Fruit fly (Drosophila melanogaster) whole organism, wandering third instar larva: Measurements from ENCODE around the gene tho2.

Experiments used
- Abd-B ChIP-seq: fragments of >200 bp; optimal IDR thresholded peaks from 2 replicates; lab custom pipeline; 2017; ENCODE audit warnings: missing biosample characterization, missing genetic modification characterization
- CG32264 ChIP-seq: fragments of 200-800 bp; sonication (Bioruptor generic); optimal IDR thresholded peaks from 2 replicates; lab custom pipeline; 2016; ENCODE audit warnings: missing biosample characterization, missing genetic modification characterization
- CG9705 ChIP-seq: fragments of 200-800 bp; sonication (Bioruptor generic); optimal IDR thresholded peaks from 2 replicates; lab custom pipeline; 2018; ENCODE audit warnings: missing biosample characterization, mild to moderate bottlenecking, missing genetic modification characterization
- CrebA ChIP-seq: fragments of 200-800 bp; sonication (Bioruptor generic); optimal IDR thresholded peaks from 2 replicates; lab custom pipeline; 2016; ENCODE audit warnings: missing biosample characterization, mild to moderate bottlenecking, missing genetic modification characterization, borderline replicate concordance
- Dfd ChIP-seq: fragments of >200 bp; optimal IDR thresholded peaks from 2 replicates; lab custom pipeline; 2017; ENCODE audit warnings: missing biosample characterization, missing genetic modification characterization
- Dif ChIP-seq: fragments of 200-275, 200-300 bp; sonication (Bioruptor generic); optimal IDR thresholded peaks from 2 replicates; lab custom pipeline; 2018; ENCODE audit warnings: missing biosample characterization, missing genetic modification characterization; ENCODE audit not compliant: partially characterized antibody
- GATAd ChIP-seq: sonication (Bioruptor generic); optimal IDR thresholded peaks from 2 replicates; lab custom pipeline; 2016; ENCODE audit warnings: missing biosample characterization, missing genetic modification characterization
- HLH106 ChIP-seq: fragments of 200-800 bp; optimal IDR thresholded peaks from 3 replicates; lab custom pipeline; 2019; ENCODE audit warnings: missing biosample characterization, mild to moderate bottlenecking, missing genetic modification characterization, moderate library complexity
- Hnf4 ChIP-seq: fragments of 200-800 bp; sonication (Bioruptor generic); optimal IDR thresholded peaks from 2 replicates; lab custom pipeline; 2016; ENCODE audit warnings: missing biosample characterization, mild to moderate bottlenecking, missing genetic modification characterization
- Hr78 ChIP-seq: fragments of >200 bp; optimal IDR thresholded peaks from 2 replicates; lab custom pipeline; 2017; ENCODE audit warnings: missing biosample characterization, missing genetic modification characterization
- Hr83 ChIP-seq: fragments of 200-300 bp; sonication (Bioruptor generic); optimal IDR thresholded peaks from 2 replicates; lab custom pipeline; 2016; ENCODE audit warnings: missing biosample characterization, mild to moderate bottlenecking, missing genetic modification characterization, moderate library complexity; ENCODE audit not compliant: poor library complexity, severe bottlenecking
- Jra ChIP-seq: sonication (Bioruptor generic); optimal IDR thresholded peaks from 2 replicates; lab custom pipeline; 2016; ENCODE audit warnings: missing biosample characterization, missing genetic modification characterization
- Mio ChIP-seq: sonication (Bioruptor generic); optimal IDR thresholded peaks from 2 replicates; lab custom pipeline; 2016; ENCODE audit warnings: missing biosample characterization, missing genetic modification characterization
- Myc ChIP-seq: fragments of >200 bp; optimal IDR thresholded peaks from 2 replicates; lab custom pipeline; 2017
- N ChIP-seq: fragments of >200 bp; optimal IDR thresholded peaks from 2 replicates; lab custom pipeline; 2018; ENCODE audit warnings: missing biosample characterization, missing external identifiers, missing genetic modification characterization
- OdsH ChIP-seq: fragments of 200-800 bp; sonication (Bioruptor generic); optimal IDR thresholded peaks from 2 replicates; lab custom pipeline; 2016; ENCODE audit warnings: missing biosample characterization, mild to moderate bottlenecking, missing genetic modification characterization
- Rel ChIP-seq, 2 experiments: fragments of 200-800 bp; sonication (Bioruptor generic) in 1 of 2; optimal IDR thresholded peaks; 2 replicates in 1 of 2; 3 replicates in 1 of 2; lab custom pipeline; 2016 to 2019; ENCODE audit warnings: mild to moderate bottlenecking in 2 of 2, missing biosample characterization in 2 of 2, missing genetic modification characterization in 2 of 2, moderate library complexity in 1 of 2
- Sp1 ChIP-seq: fragments of 200-800 bp; sonication (Bioruptor generic); optimal IDR thresholded peaks from 3 replicates; lab custom pipeline; 2019; ENCODE audit warnings: missing biosample characterization, mild to moderate bottlenecking, missing genetic modification characterization, moderate library complexity
- Vsx2 ChIP-seq: fragments of 200-300, 225-300 bp; sonication (Bioruptor generic); optimal IDR thresholded peaks from 2 replicates; lab custom pipeline; 2018; ENCODE audit warnings: missing biosample characterization, missing genetic modification characterization; ENCODE audit not compliant: partially characterized antibody
- br ChIP-seq: fragments of 200-800 bp; sonication (Bioruptor generic); optimal IDR thresholded peaks from 2 replicates; lab custom pipeline; 2016; ENCODE audit warnings: missing biosample characterization, missing genetic modification characterization
- brk ChIP-seq: fragments of 200-800 bp; sonication (Bioruptor generic); optimal IDR thresholded peaks from 2 replicates; lab custom pipeline; 2016; ENCODE audit warnings: missing biosample characterization, mild to moderate bottlenecking, missing genetic modification characterization
- dl ChIP-seq, 2 experiments: fragments of 175-275, 200-275 bp in 1 of 2; fragments of 200-275 bp in 1 of 2; sonication (Bioruptor generic); optimal IDR thresholded peaks; lab custom pipeline; 2018; ENCODE audit warnings: mild to moderate bottlenecking in 2 of 2, missing biosample characterization in 2 of 2, missing genetic modification characterization in 2 of 2, moderate library complexity in 2 of 2; ENCODE audit not compliant: partially characterized antibody in 2 of 2, insufficient read depth in 1 of 2
- dmrt93B ChIP-seq: fragments of 200-800 bp; sonication (Bioruptor generic); optimal IDR thresholded peaks from 2 replicates; lab custom pipeline; 2018; ENCODE audit warnings: missing biosample characterization, mild to moderate bottlenecking, missing genetic modification characterization
- dsf ChIP-seq: sonication (Bioruptor generic); optimal IDR thresholded peaks from 2 replicates; lab custom pipeline; 2016; ENCODE audit warnings: missing biosample characterization, missing genetic modification characterization, borderline replicate concordance
- ey ChIP-seq: fragments of 200-800 bp; sonication (Bioruptor generic); optimal IDR thresholded peaks from 2 replicates; lab custom pipeline; 2016; ENCODE audit warnings: missing biosample characterization, missing genetic modification characterization
- foxo ChIP-seq, 2 experiments: fragments of 200-800 bp; sonication (Bioruptor generic); optimal IDR thresholded peaks; 2 replicates in 1 of 2; 3 replicates in 1 of 2; lab custom pipeline; 2016 to 2017; ENCODE audit warnings: missing biosample characterization in 2 of 2, missing genetic modification characterization in 2 of 2
- fru ChIP-seq: fragments of 200-800 bp; sonication (Bioruptor generic); optimal IDR thresholded peaks from 3 replicates; lab custom pipeline; 2016; ENCODE audit warnings: missing biosample characterization, mild to moderate bottlenecking, missing genetic modification characterization
- h ChIP-seq: fragments of 200-800 bp; sonication (Bioruptor generic); optimal IDR thresholded peaks from 3 replicates; lab custom pipeline; 2016; ENCODE audit warnings: missing biosample characterization, mild to moderate bottlenecking, missing genetic modification characterization
- jim ChIP-seq: fragments of 175-275, 200-325 bp; sonication (Bioruptor generic); optimal IDR thresholded peaks from 2 replicates; lab custom pipeline; 2016; ENCODE audit warnings: missing biosample characterization, mild to moderate bottlenecking, missing genetic modification characterization
- lola ChIP-seq: fragments of >200 bp; optimal IDR thresholded peaks from 2 replicates; lab custom pipeline; 2017; ENCODE audit warnings: missing biosample characterization, missing genetic modification characterization
- pan ChIP-seq: fragments of >200 bp; optimal IDR thresholded peaks from 2 replicates; lab custom pipeline; 2017
- psq ChIP-seq: fragments of 200-800 bp; sonication (Bioruptor generic); optimal IDR thresholded peaks from 3 replicates; lab custom pipeline; 2017; ENCODE audit warnings: missing biosample characterization, mild to moderate bottlenecking, missing genetic modification characterization, moderate library complexity
- rgr ChIP-seq: fragments of 200-800 bp; sonication (Bioruptor generic); optimal IDR thresholded peaks from 3 replicates; lab custom pipeline; 2016; ENCODE audit warnings: missing biosample characterization, mild to moderate bottlenecking, missing genetic modification characterization
- sage ChIP-seq: fragments of 200-800 bp; sonication (Bioruptor generic); optimal IDR thresholded peaks from 2 replicates; lab custom pipeline; 2016; ENCODE audit warnings: missing biosample characterization, mild to moderate bottlenecking, missing genetic modification characterization
- sv ChIP-seq: fragments of 200-800 bp; sonication (Bioruptor generic); optimal IDR thresholded peaks from 3 replicates; lab custom pipeline; 2016; ENCODE audit warnings: missing biosample characterization, missing genetic modification characterization
- tai ChIP-seq: sonication (Bioruptor generic); optimal IDR thresholded peaks from 2 replicates; lab custom pipeline; 2016; ENCODE audit warnings: missing biosample characterization, missing genetic modification characterization
- usp ChIP-seq: fragments of >200 bp; optimal IDR thresholded peaks from 2 replicates; lab custom pipeline; 2017; ENCODE audit warnings: missing biosample characterization, missing genetic modification characterization
- woc ChIP-seq: sonication (Bioruptor generic); optimal IDR thresholded peaks from 2 replicates; lab custom pipeline; 2016; ENCODE audit warnings: missing biosample characterization, mild to moderate bottlenecking, missing genetic modification characterization

tho2 gene

DNA sequence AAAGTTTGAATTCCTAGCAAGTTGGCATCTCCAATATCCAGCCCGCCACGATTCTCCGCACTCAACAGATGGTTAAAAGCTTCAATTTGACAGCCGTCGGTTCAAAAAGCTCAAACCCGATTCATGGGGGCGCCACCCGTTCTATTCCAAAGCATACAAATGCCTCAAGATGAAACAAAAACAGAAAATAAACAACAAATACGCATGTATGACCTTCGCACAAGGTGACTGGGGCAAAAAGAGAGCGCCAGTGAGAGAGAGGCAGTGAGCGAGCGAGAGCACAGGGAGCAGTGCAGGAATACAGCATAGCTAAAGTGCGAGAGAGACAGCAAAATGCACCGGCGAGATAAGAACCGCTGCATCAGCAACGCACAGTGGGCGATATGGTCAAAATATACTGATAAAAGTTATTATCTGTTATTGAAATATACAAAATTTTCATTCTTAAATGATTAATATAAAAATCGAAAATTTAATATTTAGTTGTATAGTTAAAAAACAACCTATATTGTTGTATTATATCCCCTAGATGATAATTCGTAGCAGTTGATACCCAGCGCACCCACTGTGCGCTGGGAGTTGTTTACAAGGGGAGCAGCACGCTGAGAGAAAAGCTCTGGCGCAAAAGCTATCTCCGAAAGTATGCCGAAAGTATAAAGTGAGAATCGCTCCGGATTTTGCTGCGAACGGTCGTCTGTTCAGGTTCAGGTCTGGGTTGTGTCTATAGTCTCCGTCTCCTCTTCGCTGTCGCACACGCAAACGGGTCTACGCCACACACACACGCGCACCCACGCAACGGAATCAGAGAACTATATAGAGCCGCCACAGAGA lies 14.6 kb downstream of the tho2 start, which contains the start of gene Glyp:
TSS of gene Glyp (plus strand) at position 657 of the 831 bp plus-strand sequence.
- TF ChIP-seq usp (GFP tag; lab: Kevin White, UChicago) = no peak
- TF ChIP-seq Hr78 = no peak
- TF ChIP-seq dl (GFP tag; optimal IDR thresholded peaks at IDR 0.05; lab: Kevin White, UChicago; ENCODE audit: insufficient read depth in 1 of 2, partially characterized antibody in 2 of 2) = peak; percentile 95 to 97
- TF ChIP-seq CG32264 (GFP tag; lab: Kevin White, UChicago) = peak; percentile 77
- peak; percentile 96 for TF ChIP-seq brk (GFP tag; lab: Kevin White, UChicago)
- TF ChIP-seq tai (GFP tag; lab: Kevin White, UChicago) = no peak
- TF ChIP-seq Hnf4 (GFP tag; lab: Kevin White, UChicago) = peak; percentile 86
- peak; percentile 94 for TF ChIP-seq woc (GFP tag; lab: Kevin White, UChicago)
- TF ChIP-seq CG9705 (GFP tag; lab: Kevin White, UChicago) = peak; percentile 97
- TF ChIP-seq Hr83 = peak; percentile 73
- TF ChIP-seq Abd-B (GFP tag; lab: Kevin White, UChicago) = no peak
- peak; percentile 99 for TF ChIP-seq Sp1 (GFP tag; lab: Kevin White, UChicago)
- TF ChIP-seq Rel (GFP tag; optimal IDR thresholded peaks at IDR 0.05; lab: Kevin White, UChicago) = peak; percentile 98
- TF ChIP-seq Rel (tag; optimal IDR thresholded peaks at IDR 0.05; lab: Kevin White, UChicago) = peak; percentile 89
- TF ChIP-seq sv (GFP tag; lab: Kevin White, UChicago) = peak; percentile 95
- TF ChIP-seq foxo (GFP tag; optimal IDR thresholded peaks at IDR 0.05; lab: Kevin White, UChicago) = peak; percentile 79 to 99
- peak; percentile 98 for TF ChIP-seq rgr
- TF ChIP-seq Dfd (GFP tag; lab: Kevin White, UChicago) = no peak
- TF ChIP-seq Jra (GFP tag; lab: Kevin White, UChicago) = peak; percentile 75
- TF ChIP-seq dsf = peak; percentile 81
- peak; percentile 94 for TF ChIP-seq br (GFP tag; lab: Kevin White, UChicago)
- TF ChIP-seq Vsx2 (GFP tag; lab: Kevin White, UChicago) = peak; percentile 96
- TF ChIP-seq jim (GFP tag; lab: Kevin White, UChicago) = peak; percentile 62
- TF ChIP-seq psq (GFP tag; lab: Kevin White, UChicago) = peak; percentile 96
- peak; percentile 98 for TF ChIP-seq HLH106 (tag; lab: Kevin White, UChicago)
- no peak for TF ChIP-seq CrebA
- TF ChIP-seq pan (lab: Kevin White, UChicago) = no peak
- peak; percentile 97 for TF ChIP-seq h (GFP tag; lab: Kevin White, UChicago)
- no peak for TF ChIP-seq lola (GFP tag; lab: Kevin White, UChicago)
- peak; percentile 88 for TF ChIP-seq sage (GFP tag; lab: Kevin White, UChicago)
- TF ChIP-seq Mio = peak; percentile 38
- peak; percentile 91 for TF ChIP-seq ey (GFP tag; lab: Kevin White, UChicago)
- TF ChIP-seq Dif (GFP tag; lab: Kevin White, UChicago) = peak; percentile 99
- TF ChIP-seq Myc (lab: Kevin White, UChicago) = no peak
- no peak for TF ChIP-seq N (GFP tag; lab: Kevin White, UChicago)
- peak; percentile 97 for TF ChIP-seq fru
- peak; percentile 62 for TF ChIP-seq GATAd (GFP tag; lab: Kevin White, UChicago)
- TF ChIP-seq OdsH (GFP tag; lab: Kevin White, UChicago) = peak; percentile 98
- peak; percentile 94 for TF ChIP-seq dmrt93B (GFP tag; lab: Kevin White, UChicago)
- TF ChIP-seq, all 38 proteins: peak for 28

DNA sequence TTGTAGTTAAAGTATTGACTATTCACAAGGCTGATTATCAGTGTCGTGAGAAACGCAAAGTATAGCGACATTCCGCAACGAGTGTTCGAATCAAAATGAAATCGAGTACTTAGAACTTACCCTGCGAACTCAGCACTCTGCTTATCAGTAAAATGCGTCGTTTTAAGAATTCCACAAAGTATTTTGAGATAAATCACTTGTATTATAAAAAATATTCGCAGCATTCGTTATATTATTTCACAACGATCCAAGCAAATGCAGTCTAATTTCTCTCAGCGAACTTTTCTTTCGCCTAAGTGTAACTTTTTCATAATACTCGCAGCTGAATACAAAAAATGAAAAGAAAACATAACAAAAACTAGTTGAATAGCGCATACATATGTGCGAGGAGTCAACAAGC lies 15.8 kb downstream of the tho2 start, which contains the start of gene CG4259:
TSS of gene CG4259 (minus strand) at position 101 of the 400 bp plus-strand sequence.
- no peak for TF ChIP-seq rgr
- TF ChIP-seq psq (GFP tag; lab: Kevin White, UChicago) = no peak
- no peak for TF ChIP-seq Vsx2 (GFP tag; lab: Kevin White, UChicago)
- TF ChIP-seq CrebA = no peak
- no peak for TF ChIP-seq dsf
- TF ChIP-seq foxo (GFP tag; optimal IDR thresholded peaks at IDR 0.05; lab: Kevin White, UChicago) = no peak
- TF ChIP-seq jim (GFP tag; lab: Kevin White, UChicago) = no peak
- no peak for TF ChIP-seq Myc (lab: Kevin White, UChicago)
- TF ChIP-seq N (GFP tag; lab: Kevin White, UChicago) = no peak
- TF ChIP-seq OdsH (GFP tag; lab: Kevin White, UChicago) = no peak
- no peak for TF ChIP-seq Dfd (GFP tag; lab: Kevin White, UChicago)
- TF ChIP-seq Rel (GFP tag; optimal IDR thresholded peaks at IDR 0.05; lab: Kevin White, UChicago) = no peak
- TF ChIP-seq Rel (tag; optimal IDR thresholded peaks at IDR 0.05; lab: Kevin White, UChicago) = no peak
- no peak for TF ChIP-seq pan (lab: Kevin White, UChicago)
- no peak for TF ChIP-seq Mio
- no peak for TF ChIP-seq sv (GFP tag; lab: Kevin White, UChicago)
- no peak for TF ChIP-seq Hr78
- no peak for TF ChIP-seq GATAd (GFP tag; lab: Kevin White, UChicago)
